Fruit fly (Drosophila melanogaster) whole organism, embryonic: ENCODE measurements around the gene CG10194.

Experiments used
- CG10321 ChIP-seq: fragments of 200-800 bp; sonication (Bioruptor generic); IDR thresholded peaks from 2 replicates; pipeline ENCODE4 v1.3.6; 2022; ENCODE audit warnings: missing biosample characterization, missing genetic modification characterization
- CG10565 ChIP-seq: fragments of 200-800 bp; sonication (Bioruptor generic); optimal IDR thresholded peaks from 3 replicates; lab custom pipeline; 2016; ENCODE audit warnings: missing biosample characterization, mild to moderate bottlenecking, missing genetic modification characterization
- CG10959 ChIP-seq: fragments of 200-800 bp; sonication (Bioruptor generic); IDR thresholded peaks from 2 replicates; pipeline ENCODE4 v1.3.6; 2022; ENCODE audit warnings: missing biosample characterization, missing genetic modification characterization
- CG13775 ChIP-seq: fragments of 200-800 bp; sonication (Bioruptor generic); optimal IDR thresholded peaks from 3 replicates; lab custom pipeline; 2017; ENCODE audit warnings: missing biosample characterization, mild to moderate bottlenecking, missing genetic modification characterization
- CG16779 ChIP-seq: fragments of 200-800 bp; sonication (Bioruptor generic); IDR thresholded peaks from 2 replicates; pipeline ENCODE4 v1.3.6; 2022; ENCODE audit warnings: missing biosample characterization, missing genetic modification characterization
- CG16863 ChIP-seq: fragments of 200-800 bp; sonication (Bioruptor generic); optimal IDR thresholded peaks from 3 replicates; lab custom pipeline; 2016; ENCODE audit warnings: missing biosample characterization, missing genetic modification characterization
- CG17568 ChIP-seq: fragments of 200-800 bp; sonication (Bioruptor generic); optimal IDR thresholded peaks from 2 replicates; lab custom pipeline; 2018; ENCODE audit warnings: missing biosample characterization, mild to moderate bottlenecking, missing genetic modification characterization, moderate library complexity
- CG31441 ChIP-seq: fragments of 200-800 bp; sonication (Bioruptor generic); IDR thresholded peaks from 2 replicates; pipeline ENCODE4 v1.3.6; 2022; ENCODE audit warnings: missing biosample characterization, missing genetic modification characterization
- CG32532 ChIP-seq: fragments of 200-800 bp; sonication (Bioruptor generic); IDR thresholded peaks from 2 replicates; pipeline ENCODE4 v1.3.6; 2022; ENCODE audit warnings: missing biosample characterization, missing genetic modification characterization
- CG34224 ChIP-seq: fragments of 200-800 bp; sonication (Bioruptor generic); IDR thresholded peaks from 3 replicates; pipeline ENCODE4 v1.3.6; 2022; ENCODE audit warnings: missing biosample characterization, missing genetic modification characterization; ENCODE audit not compliant: partially characterized antibody
- CG3995 ChIP-seq: fragments of 200-800 bp; sonication (Bioruptor generic); optimal IDR thresholded peaks from 3 replicates; lab custom pipeline; 2016; ENCODE audit warnings: missing biosample characterization, missing genetic modification characterization
- CG42726 ChIP-seq: fragments of 200-800 bp; sonication (Bioruptor generic); IDR thresholded peaks from 2 replicates; pipeline ENCODE4 v1.3.6; 2022; ENCODE audit warnings: missing biosample characterization, missing genetic modification characterization; ENCODE audit not compliant: partially characterized antibody
- CG4707 ChIP-seq: fragments of 200-800 bp; sonication (Bioruptor generic); optimal IDR thresholded peaks from 2 replicates; lab custom pipeline; 2018; ENCODE audit warnings: missing biosample characterization, mild to moderate bottlenecking, missing genetic modification characterization, moderate library complexity
- CG6272 ChIP-seq: fragments of 200-800 bp; sonication (Bioruptor generic); IDR thresholded peaks from 2 replicates; pipeline ENCODE4 v1.3.6; 2022; ENCODE audit warnings: missing biosample characterization, missing genetic modification characterization
- CG7786 ChIP-seq: fragments of 200-800 bp; sonication (Bioruptor generic); optimal IDR thresholded peaks from 2 replicates; lab custom pipeline; 2016; ENCODE audit warnings: missing biosample characterization, missing genetic modification characterization
- CG7839 ChIP-seq: fragments of 200-800 bp; sonication (Bioruptor generic); optimal IDR thresholded peaks from 3 replicates; lab custom pipeline; 2018; ENCODE audit warnings: missing biosample characterization, mild to moderate bottlenecking, missing genetic modification characterization, moderate library complexity
- CG9609 ChIP-seq: fragments of 200-800 bp; sonication (Bioruptor generic); optimal IDR thresholded peaks from 3 replicates; lab custom pipeline; 2016; ENCODE audit warnings: missing biosample characterization, missing genetic modification characterization
- Chrac-16 ChIP-seq: fragments of 200-800 bp; sonication (Bioruptor generic); optimal IDR thresholded peaks from 3 replicates; lab custom pipeline; 2016; ENCODE audit warnings: missing biosample characterization, missing genetic modification characterization
- CkIIα-i1 ChIP-seq: fragments of 200-800 bp; sonication (Bioruptor generic); IDR thresholded peaks from 2 replicates; pipeline ENCODE4 v1.3.6; 2022; ENCODE audit warnings: missing biosample characterization, missing genetic modification characterization
- E2f1 ChIP-seq: fragments of 200-800 bp; sonication (Bioruptor generic); IDR thresholded peaks from 2 replicates; pipeline ENCODE4 v1.3.6; 2022; ENCODE audit warnings: missing biosample characterization, missing genetic modification characterization
- E2f2 ChIP-seq: fragments of 200-800 bp; sonication (Bioruptor generic); IDR thresholded peaks from 2 replicates; pipeline ENCODE4 v1.3.6; 2022; ENCODE audit warnings: missing biosample characterization, missing genetic modification characterization
- Gsc ChIP-seq: fragments of 200-800 bp; sonication (Bioruptor generic); IDR thresholded peaks from 2 replicates; pipeline ENCODE4 v1.3.6; 2022; ENCODE audit warnings: missing biosample characterization, missing genetic modification characterization
- Hr3 ChIP-seq: fragments of 200-800 bp; sonication (Bioruptor generic); optimal IDR thresholded peaks from 3 replicates; lab custom pipeline; 2016; ENCODE audit warnings: missing biosample characterization, missing genetic modification characterization
- Mes4 ChIP-seq: fragments of 200-800 bp; sonication (Bioruptor generic); optimal IDR thresholded peaks from 2 replicates; lab custom pipeline; 2016; ENCODE audit warnings: missing biosample characterization, missing genetic modification characterization
- Pdp1 ChIP-seq, 2 experiments: fragments of 200-800 bp; sonication (Bioruptor generic); optimal IDR thresholded peaks; 3 replicates each; lab custom pipeline; 2016; ENCODE audit warnings: missing biosample characterization in 2 of 2, missing genetic modification characterization in 2 of 2, mild to moderate bottlenecking in 1 of 2, moderate library complexity in 1 of 2
- Rfx ChIP-seq: fragments of 200-800 bp; sonication (Bioruptor generic); IDR thresholded peaks from 2 replicates; pipeline ENCODE4 v1.3.6; 2022; ENCODE audit warnings: missing biosample characterization, missing genetic modification characterization
- Rx ChIP-seq: fragments of 200-800 bp; sonication (Bioruptor generic); IDR thresholded peaks from 2 replicates; pipeline ENCODE4 v1.3.6; 2022; ENCODE audit warnings: missing biosample characterization, missing genetic modification characterization
- Side ChIP-seq: fragments of 200-800 bp; sonication (Bioruptor generic); optimal IDR thresholded peaks from 2 replicates; lab custom pipeline; 2016; ENCODE audit warnings: missing biosample characterization, missing genetic modification characterization
- Sox102F ChIP-seq: fragments of 200-800 bp; sonication (Bioruptor generic); optimal IDR thresholded peaks from 2 replicates; lab custom pipeline; 2018; ENCODE audit warnings: missing biosample characterization, mild to moderate bottlenecking, missing genetic modification characterization, moderate library complexity
- Taf1 ChIP-seq: fragments of 200-800 bp; sonication (Bioruptor generic); IDR thresholded peaks from 2 replicates; pipeline ENCODE4 v1.3.6; 2022; ENCODE audit warnings: missing biosample characterization, missing genetic modification characterization
- Xrp1 ChIP-seq: fragments of 200-800 bp; sonication (Bioruptor generic); IDR thresholded peaks from 2 replicates; pipeline ENCODE4 v1.3.6; 2022; ENCODE audit warnings: missing biosample characterization, missing genetic modification characterization
- YL-1 ChIP-seq: fragments of 200-800 bp; sonication (Bioruptor generic); optimal IDR thresholded peaks from 3 replicates; lab custom pipeline; 2017; ENCODE audit warnings: missing biosample characterization, mild to moderate bottlenecking, missing genetic modification characterization
- chn ChIP-seq: fragments of 200-800 bp; sonication (Bioruptor generic); optimal IDR thresholded peaks from 2 replicates; lab custom pipeline; 2016; ENCODE audit warnings: missing biosample characterization, missing genetic modification characterization
- crc ChIP-seq: fragments of 200-800 bp; sonication (Bioruptor generic); optimal IDR thresholded peaks from 2 replicates; lab custom pipeline; 2016; ENCODE audit warnings: missing biosample characterization, missing genetic modification characterization
- crp ChIP-seq, 2 experiments: fragments of 200-800 bp; sonication (Bioruptor generic); optimal IDR thresholded peaks; 2 replicates in 1 of 2; 3 replicates in 1 of 2; lab custom pipeline; 2017; ENCODE audit warnings: missing biosample characterization in 2 of 2, missing genetic modification characterization in 2 of 2, mild to moderate bottlenecking in 1 of 2, moderate library complexity in 1 of 2
- da ChIP-seq: fragments of 200-800 bp; sonication (Bioruptor generic); optimal IDR thresholded peaks from 2 replicates; lab custom pipeline; 2016; ENCODE audit warnings: missing biosample characterization, missing genetic modification characterization
- eyg ChIP-seq: fragments of 200-800 bp; sonication (Bioruptor generic); optimal IDR thresholded peaks from 3 replicates; lab custom pipeline; 2016; ENCODE audit warnings: missing biosample characterization, missing genetic modification characterization
- fd3F ChIP-seq: fragments of 200-800 bp; sonication (Bioruptor generic); optimal IDR thresholded peaks from 2 replicates; lab custom pipeline; 2018; ENCODE audit warnings: missing biosample characterization, mild to moderate bottlenecking, missing genetic modification characterization, moderate library complexity
- fru ChIP-seq: fragments of >200 bp; optimal IDR thresholded peaks from 2 replicates; lab custom pipeline; 2017
- nom ChIP-seq: fragments of 200-800 bp; sonication (Bioruptor generic); optimal IDR thresholded peaks from 2 replicates; lab custom pipeline; 2017; ENCODE audit warnings: missing biosample characterization, missing genetic modification characterization, mild to moderate bottlenecking, moderate library complexity, missing genetic modification reagents
- oc ChIP-seq: fragments of 200-800 bp; sonication (Bioruptor generic); optimal IDR thresholded peaks from 2 replicates; lab custom pipeline; 2018; ENCODE audit warnings: missing biosample characterization, mild to moderate bottlenecking, missing genetic modification characterization, moderate library complexity
- odd ChIP-seq: fragments of 200-800 bp; sonication (Bioruptor generic); optimal IDR thresholded peaks from 2 replicates; lab custom pipeline; 2017; ENCODE audit warnings: missing biosample characterization, mild to moderate bottlenecking, missing genetic modification characterization
- pb ChIP-seq: fragments of 200-800 bp; sonication (Bioruptor generic); optimal IDR thresholded peaks from 3 replicates; lab custom pipeline; 2016; ENCODE audit warnings: missing biosample characterization, missing genetic modification characterization
- pzg ChIP-seq: fragments of 200-800 bp; sonication (Bioruptor generic); optimal IDR thresholded peaks from 3 replicates; lab custom pipeline; 2018; ENCODE audit warnings: missing biosample characterization, mild to moderate bottlenecking, missing genetic modification characterization, moderate library complexity
- run ChIP-seq: fragments of 200-800 bp; sonication (Bioruptor generic); optimal IDR thresholded peaks from 3 replicates; lab custom pipeline; 2018; ENCODE audit warnings: missing biosample characterization, mild to moderate bottlenecking, missing genetic modification characterization
- salm ChIP-seq: fragments of 200-800 bp; sonication (Bioruptor generic); optimal IDR thresholded peaks from 2 replicates; lab custom pipeline; 2018; ENCODE audit warnings: missing biosample characterization, mild to moderate bottlenecking, missing genetic modification characterization
- shn ChIP-seq: fragments of 200-800 bp; sonication (Bioruptor generic); optimal IDR thresholded peaks from 3 replicates; lab custom pipeline; 2016; ENCODE audit warnings: missing biosample characterization, missing genetic modification characterization
- sima ChIP-seq: fragments of 200-800 bp; sonication (Bioruptor generic); optimal IDR thresholded peaks from 2 replicates; lab custom pipeline; 2016; ENCODE audit warnings: missing biosample characterization, missing genetic modification characterization
- slou ChIP-seq: fragments of 200-800 bp; sonication (Bioruptor generic); optimal IDR thresholded peaks from 3 replicates; lab custom pipeline; 2016; ENCODE audit warnings: missing biosample characterization, missing genetic modification characterization
- sqz ChIP-seq: fragments of 200-800 bp; sonication (Bioruptor generic); optimal IDR thresholded peaks from 3 replicates; lab custom pipeline; 2018; ENCODE audit warnings: missing biosample characterization, mild to moderate bottlenecking, missing genetic modification characterization
- stwl ChIP-seq: fragments of 200-800 bp; sonication (Bioruptor generic); optimal IDR thresholded peaks from 3 replicates; lab custom pipeline; 2018; ENCODE audit warnings: missing biosample characterization, mild to moderate bottlenecking, missing genetic modification characterization, moderate library complexity
- toy ChIP-seq: fragments of 200-800 bp; sonication (Bioruptor generic); IDR thresholded peaks from 2 replicates; pipeline ENCODE4 v1.3.6; 2022; ENCODE audit warnings: missing biosample characterization, missing genetic modification characterization

CG10194 gene

DNA sequence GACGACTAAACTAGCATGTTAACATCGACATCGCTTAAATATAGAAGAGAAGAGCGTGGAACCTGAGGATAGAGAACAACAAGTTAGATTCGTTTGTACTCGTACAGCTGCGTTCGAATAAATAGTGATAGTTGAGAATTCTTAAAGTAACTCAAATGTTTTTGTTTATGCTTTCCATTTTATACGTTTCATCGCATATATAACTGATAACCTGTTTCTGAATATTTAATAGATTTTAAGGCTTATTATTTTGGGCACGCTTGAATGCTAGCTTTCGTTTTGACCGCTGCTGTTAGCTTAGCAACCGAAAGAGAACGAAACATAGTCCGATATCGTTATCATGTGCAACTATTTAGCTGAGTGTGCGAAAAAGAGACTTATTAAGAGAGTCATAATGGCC is 38.4 kb upstream of the CG10194 start (continued):
- peak; percentile 84 for TF ChIP-seq CG31441 (GFP tag; lab: Robert Waterston, UW)
- peak; percentile 98 for TF ChIP-seq CG16779
- TF ChIP-seq pzg (GFP tag; lab: Kevin White, UChicago), result peak; percentile 33
- peak; percentile 98 for TF ChIP-seq CG7839
- peak; percentile 92 for TF ChIP-seq CG6272 (GFP tag; lab: Robert Waterston, UW)
- peak; percentile 75 for TF ChIP-seq CG10321 (GFP tag; lab: Robert Waterston, UW)
- TF ChIP-seq eyg (GFP tag; lab: Kevin White, UChicago), result peak; percentile 93
- TF ChIP-seq Side (GFP tag; lab: Kevin White, UChicago), result peak; percentile 94
- TF ChIP-seq Taf1 (GFP tag; lab: Robert Waterston, UW), result peak; percentile 96
- peak; percentile 89 for TF ChIP-seq CG16863 (GFP tag; lab: Kevin White, UChicago)
- TF ChIP-seq toy (GFP tag; lab: Robert Waterston, UW), result peak; percentile 92
- TF ChIP-seq CG9609 (GFP tag; lab: Kevin White, UChicago), result peak; percentile 90
- TF ChIP-seq pb, result peak; percentile 82
- peak; percentile 51 for TF ChIP-seq CG10565 (GFP tag; lab: Kevin White, UChicago)
- TF ChIP-seq Hr3, result peak; percentile 89
- peak; percentile 66 for TF ChIP-seq Gsc (GFP tag; lab: Robert Waterston, UW)
- TF ChIP-seq CG3995 (GFP tag; lab: Kevin White, UChicago), result peak; percentile 84
- TF ChIP-seq odd (GFP tag; lab: Kevin White, UChicago), result peak; percentile 92
- peak; percentile 99 for TF ChIP-seq Rfx (GFP tag; lab: Robert Waterston, UW)
- TF ChIP-seq CG42726, result no peak
- peak; percentile 72 for TF ChIP-seq CG10959 (GFP tag; lab: Robert Waterston, UW)
- peak; percentile 78 for TF ChIP-seq da (GFP tag; lab: Kevin White, UChicago)
- no peak for TF ChIP-seq fru (lab: Kevin White, UChicago)
- peak; percentile 89 for TF ChIP-seq chn
- TF ChIP-seq fd3F (GFP tag; lab: Kevin White, UChicago), result peak; percentile 97
- peak; percentile 86 for TF ChIP-seq nom (GFP tag; lab: Kevin White, UChicago)
- TF ChIP-seq salm (tag; lab: Kevin White, UChicago), result peak; percentile 89
- peak; percentile 91 to 93 for TF ChIP-seq Pdp1 (GFP tag; optimal IDR thresholded peaks at IDR 0.05; lab: Kevin White, UChicago)
- peak; percentile 88 for TF ChIP-seq Rx (GFP tag; lab: Robert Waterston, UW)
- peak; percentile 91 for TF ChIP-seq Chrac-16 (GFP tag; lab: Kevin White, UChicago)
- peak; percentile 85 for TF ChIP-seq run (tag; lab: Kevin White, UChicago)
- peak; percentile 92 for TF ChIP-seq crc (GFP tag; lab: Kevin White, UChicago)
- peak; percentile 92 for TF ChIP-seq Xrp1
- TF ChIP-seq E2f2 (GFP tag; lab: Robert Waterston, UW), result peak; percentile 80
- no peak for TF ChIP-seq CG34224 (GFP tag; lab: Robert Waterston, UW)
- no peak for TF ChIP-seq sqz (GFP tag; lab: Kevin White, UChicago)
- peak; percentile 58 for TF ChIP-seq CG4707 (GFP tag; lab: Kevin White, UChicago)
- TF ChIP-seq YL-1 (GFP tag; lab: Kevin White, UChicago), result peak; percentile 74
- TF ChIP-seq CG32532, result peak; percentile 99
- TF ChIP-seq sima, result peak; percentile 84
- peak; percentile 92 for TF ChIP-seq CG17568 (GFP tag; lab: Kevin White, UChicago)
- TF ChIP-seq Sox102F (GFP tag; lab: Kevin White, UChicago), result peak; percentile 91
- peak; percentile 94 for TF ChIP-seq CG13775 (GFP tag; lab: Kevin White, UChicago)
- TF ChIP-seq crp (GFP tag; optimal IDR thresholded peaks at IDR 0.05; lab: Kevin White, UChicago), result peak in 1 of 2 experiments; percentile 54
- peak; percentile 97 for TF ChIP-seq CG7786 (GFP tag; lab: Kevin White, UChicago)
- peak; percentile 81 for TF ChIP-seq Mes4 (GFP tag; lab: Kevin White, UChicago)
- peak; percentile 82 for TF ChIP-seq shn
- peak; percentile 83 for TF ChIP-seq oc (tag; lab: Kevin White, UChicago)
- peak; percentile 95 for TF ChIP-seq E2f1
- peak; percentile 83 for TF ChIP-seq CkIIα-i1 (GFP tag; lab: Robert Waterston, UW)
- TF ChIP-seq slou (GFP tag; lab: Kevin White, UChicago), result peak; percentile 89
- TF ChIP-seq stwl (tag; lab: Kevin White, UChicago), result no peak
